Fruit fly (Drosophila melanogaster): ENCODE data around the gene CG31145.

dm6 chr3R:23711195-23711594, 41.7 kb upstream of the CG31145 start, which contains the start of gene CG10300:
- TF ChIP-seq Eip78C (GFP tag) (no peak), ss (GFP tag; optimal IDR thresholded peaks at IDR 0.05) (no peak), CG6276 (GFP tag; optimal IDR thresholded peaks at IDR 0.05) (no peak), CG8119 (GFP tag; IDR thresholded peaks at IDR 0.05) (no peak), Sox15 (GFP tag; optimal IDR thresholded peaks at IDR 0.05) (no peak), dac (GFP tag; optimal IDR thresholded peaks at IDR 0.05) (no peak), Sox14 (GFP tag; optimal IDR thresholded peaks at IDR 0.05) (no peak), Hr39 (GFP tag; optimal IDR thresholded peaks at IDR 0.05) (no peak), CG16779 (tag; optimal IDR thresholded peaks at IDR 0.05) (no peak), fkh (GFP tag; optimal IDR thresholded peaks at IDR 0.05) (no peak)

Data from whole organism, prepupa.